Fruit fly (Drosophila melanogaster) whole organism, wandering third instar larva: ENCODE results near the gene CG3823.

Experiments
- Abd-B ChIP-seq: fragments of >200 bp; optimal IDR thresholded peaks from 2 replicates; lab custom pipeline; 2017; ENCODE audit warnings: missing biosample characterization, missing genetic modification characterization
- CG32264 ChIP-seq: fragments of 200-800 bp; sonication (Bioruptor generic); optimal IDR thresholded peaks from 2 replicates; lab custom pipeline; 2016; ENCODE audit warnings: missing biosample characterization, missing genetic modification characterization
- CG9705 ChIP-seq: fragments of 200-800 bp; sonication (Bioruptor generic); optimal IDR thresholded peaks from 2 replicates; lab custom pipeline; 2018; ENCODE audit warnings: missing biosample characterization, mild to moderate bottlenecking, missing genetic modification characterization
- Dfd ChIP-seq: fragments of >200 bp; optimal IDR thresholded peaks from 2 replicates; lab custom pipeline; 2017; ENCODE audit warnings: missing biosample characterization, missing genetic modification characterization
- GATAd ChIP-seq: sonication (Bioruptor generic); optimal IDR thresholded peaks from 2 replicates; lab custom pipeline; 2016; ENCODE audit warnings: missing biosample characterization, missing genetic modification characterization
- HLH106 ChIP-seq: fragments of 200-800 bp; optimal IDR thresholded peaks from 3 replicates; lab custom pipeline; 2019; ENCODE audit warnings: missing biosample characterization, mild to moderate bottlenecking, missing genetic modification characterization, moderate library complexity
- Hnf4 ChIP-seq: fragments of 200-800 bp; sonication (Bioruptor generic); optimal IDR thresholded peaks from 2 replicates; lab custom pipeline; 2016; ENCODE audit warnings: missing biosample characterization, mild to moderate bottlenecking, missing genetic modification characterization
- Hr83 ChIP-seq: fragments of 200-300 bp; sonication (Bioruptor generic); optimal IDR thresholded peaks from 2 replicates; lab custom pipeline; 2016; ENCODE audit warnings: missing biosample characterization, mild to moderate bottlenecking, missing genetic modification characterization, moderate library complexity; ENCODE audit not compliant: poor library complexity, severe bottlenecking
- Jra ChIP-seq: sonication (Bioruptor generic); optimal IDR thresholded peaks from 2 replicates; lab custom pipeline; 2016; ENCODE audit warnings: missing biosample characterization, missing genetic modification characterization
- Mio ChIP-seq: sonication (Bioruptor generic); optimal IDR thresholded peaks from 2 replicates; lab custom pipeline; 2016; ENCODE audit warnings: missing biosample characterization, missing genetic modification characterization
- N ChIP-seq: fragments of >200 bp; optimal IDR thresholded peaks from 2 replicates; lab custom pipeline; 2018; ENCODE audit warnings: missing biosample characterization, missing external identifiers, missing genetic modification characterization
- OdsH ChIP-seq: fragments of 200-800 bp; sonication (Bioruptor generic); optimal IDR thresholded peaks from 2 replicates; lab custom pipeline; 2016; ENCODE audit warnings: missing biosample characterization, mild to moderate bottlenecking, missing genetic modification characterization
- Rel ChIP-seq, 2 experiments: fragments of 200-800 bp; sonication (Bioruptor generic) in 1 of 2; optimal IDR thresholded peaks; 2 replicates in 1 of 2; 3 replicates in 1 of 2; lab custom pipeline; 2016 to 2019; ENCODE audit warnings: mild to moderate bottlenecking in 2 of 2, missing biosample characterization in 2 of 2, missing genetic modification characterization in 2 of 2, moderate library complexity in 1 of 2
- Sp1 ChIP-seq: fragments of 200-800 bp; sonication (Bioruptor generic); optimal IDR thresholded peaks from 3 replicates; lab custom pipeline; 2019; ENCODE audit warnings: missing biosample characterization, mild to moderate bottlenecking, missing genetic modification characterization, moderate library complexity
- Vsx2 ChIP-seq: fragments of 200-300, 225-300 bp; sonication (Bioruptor generic); optimal IDR thresholded peaks from 2 replicates; lab custom pipeline; 2018; ENCODE audit warnings: missing biosample characterization, missing genetic modification characterization; ENCODE audit not compliant: partially characterized antibody
- br ChIP-seq: fragments of 200-800 bp; sonication (Bioruptor generic); optimal IDR thresholded peaks from 2 replicates; lab custom pipeline; 2016; ENCODE audit warnings: missing biosample characterization, missing genetic modification characterization
- dl ChIP-seq, 2 experiments: fragments of 175-275, 200-275 bp in 1 of 2; fragments of 200-275 bp in 1 of 2; sonication (Bioruptor generic); optimal IDR thresholded peaks; lab custom pipeline; 2018; ENCODE audit warnings: mild to moderate bottlenecking in 2 of 2, missing biosample characterization in 2 of 2, missing genetic modification characterization in 2 of 2, moderate library complexity in 2 of 2; ENCODE audit not compliant: partially characterized antibody in 2 of 2, insufficient read depth in 1 of 2
- dmrt93B ChIP-seq: fragments of 200-800 bp; sonication (Bioruptor generic); optimal IDR thresholded peaks from 2 replicates; lab custom pipeline; 2018; ENCODE audit warnings: missing biosample characterization, mild to moderate bottlenecking, missing genetic modification characterization
- dsf ChIP-seq: sonication (Bioruptor generic); optimal IDR thresholded peaks from 2 replicates; lab custom pipeline; 2016; ENCODE audit warnings: missing biosample characterization, missing genetic modification characterization, borderline replicate concordance
- ey ChIP-seq: fragments of 200-800 bp; sonication (Bioruptor generic); optimal IDR thresholded peaks from 2 replicates; lab custom pipeline; 2016; ENCODE audit warnings: missing biosample characterization, missing genetic modification characterization
- foxo ChIP-seq, 2 experiments: fragments of 200-800 bp; sonication (Bioruptor generic); optimal IDR thresholded peaks; 2 replicates in 1 of 2; 3 replicates in 1 of 2; lab custom pipeline; 2016 to 2017; ENCODE audit warnings: missing biosample characterization in 2 of 2, missing genetic modification characterization in 2 of 2
- fru ChIP-seq: fragments of 200-800 bp; sonication (Bioruptor generic); optimal IDR thresholded peaks from 3 replicates; lab custom pipeline; 2016; ENCODE audit warnings: missing biosample characterization, mild to moderate bottlenecking, missing genetic modification characterization
- h ChIP-seq: fragments of 200-800 bp; sonication (Bioruptor generic); optimal IDR thresholded peaks from 3 replicates; lab custom pipeline; 2016; ENCODE audit warnings: missing biosample characterization, mild to moderate bottlenecking, missing genetic modification characterization
- lola ChIP-seq: fragments of >200 bp; optimal IDR thresholded peaks from 2 replicates; lab custom pipeline; 2017; ENCODE audit warnings: missing biosample characterization, missing genetic modification characterization
- pan ChIP-seq: fragments of >200 bp; optimal IDR thresholded peaks from 2 replicates; lab custom pipeline; 2017
- psq ChIP-seq: fragments of 200-800 bp; sonication (Bioruptor generic); optimal IDR thresholded peaks from 3 replicates; lab custom pipeline; 2017; ENCODE audit warnings: missing biosample characterization, mild to moderate bottlenecking, missing genetic modification characterization, moderate library complexity
- rgr ChIP-seq: fragments of 200-800 bp; sonication (Bioruptor generic); optimal IDR thresholded peaks from 3 replicates; lab custom pipeline; 2016; ENCODE audit warnings: missing biosample characterization, mild to moderate bottlenecking, missing genetic modification characterization
- sage ChIP-seq: fragments of 200-800 bp; sonication (Bioruptor generic); optimal IDR thresholded peaks from 2 replicates; lab custom pipeline; 2016; ENCODE audit warnings: missing biosample characterization, mild to moderate bottlenecking, missing genetic modification characterization
- sv ChIP-seq: fragments of 200-800 bp; sonication (Bioruptor generic); optimal IDR thresholded peaks from 3 replicates; lab custom pipeline; 2016; ENCODE audit warnings: missing biosample characterization, missing genetic modification characterization
- usp ChIP-seq: fragments of >200 bp; optimal IDR thresholded peaks from 2 replicates; lab custom pipeline; 2017; ENCODE audit warnings: missing biosample characterization, missing genetic modification characterization
- woc ChIP-seq: sonication (Bioruptor generic); optimal IDR thresholded peaks from 2 replicates; lab custom pipeline; 2016; ENCODE audit warnings: missing biosample characterization, mild to moderate bottlenecking, missing genetic modification characterization

CG3823 gene

dm6 chrX:6346153-6346552, 42.4 kb downstream of the CG3823 start:
- TF ChIP-seq woc (GFP tag; lab: Kevin White, UChicago) = no peak
- TF ChIP-seq fru = no peak
- TF ChIP-seq Vsx2 (GFP tag; lab: Kevin White, UChicago) = no peak
- no peak for TF ChIP-seq Mio (GFP tag; lab: Kevin White, UChicago)
- no peak for TF ChIP-seq pan (lab: Kevin White, UChicago)

dm6 chrX:6346926-6347367, 43.2 kb downstream of the CG3823 start, which contains the start of gene CG3847:
Gene CG3847 (plus strand): TSS chrX:6347103.
- peak; percentile 55 for TF ChIP-seq Hnf4 (GFP tag; lab: Kevin White, UChicago)
- peak; percentile 63 for TF ChIP-seq rgr (GFP tag; lab: Kevin White, UChicago)
- no peak for TF ChIP-seq GATAd (GFP tag; lab: Kevin White, UChicago)
- TF ChIP-seq psq (GFP tag; lab: Kevin White, UChicago) = peak; percentile 68
- no peak for TF ChIP-seq Hr83
- no peak for TF ChIP-seq dmrt93B (GFP tag; lab: Kevin White, UChicago)
- TF ChIP-seq HLH106 (tag; lab: Kevin White, UChicago) = peak; percentile 20
- no peak for TF ChIP-seq Vsx2 (GFP tag; lab: Kevin White, UChicago)
- TF ChIP-seq usp = no peak
- no peak for TF ChIP-seq lola (GFP tag; lab: Kevin White, UChicago)
- TF ChIP-seq CG32264 (GFP tag; lab: Kevin White, UChicago) = no peak
- no peak for TF ChIP-seq sv
- peak; percentile 20 for TF ChIP-seq ey (GFP tag; lab: Kevin White, UChicago)
- peak in 1 of 2 experiments; percentile 23 for TF ChIP-seq dl (GFP tag; optimal IDR thresholded peaks at IDR 0.05; lab: Kevin White, UChicago; ENCODE audit: insufficient read depth in 1 of 2, partially characterized antibody in 2 of 2)
- TF ChIP-seq dsf (GFP tag; lab: Kevin White, UChicago) = peak; percentile 12
- TF ChIP-seq br (GFP tag; lab: Kevin White, UChicago) = peak; percentile 56
- peak; percentile 9 for TF ChIP-seq fru
- peak; percentile 22 for TF ChIP-seq CG9705 (GFP tag; lab: Kevin White, UChicago)
- peak; percentile 39 for TF ChIP-seq OdsH
- no peak for TF ChIP-seq Mio (GFP tag; lab: Kevin White, UChicago)
- TF ChIP-seq foxo (GFP tag; optimal IDR thresholded peaks at IDR 0.05; lab: Kevin White, UChicago) = peak in 1 of 2 experiments; percentile 48
- TF ChIP-seq Abd-B (GFP tag; lab: Kevin White, UChicago) = no peak
- TF ChIP-seq Sp1 = peak; percentile 55
- peak; percentile 39 for TF ChIP-seq h (GFP tag; lab: Kevin White, UChicago)
- TF ChIP-seq N (GFP tag; lab: Kevin White, UChicago) = no peak
- no peak for TF ChIP-seq Dfd (GFP tag; lab: Kevin White, UChicago)
- TF ChIP-seq Rel (GFP tag; optimal IDR thresholded peaks at IDR 0.05; lab: Kevin White, UChicago) = no peak
- peak; percentile 72 for TF ChIP-seq Rel (tag; optimal IDR thresholded peaks at IDR 0.05; lab: Kevin White, UChicago)

dm6 chrX:6349231-6349630, 45.5 kb downstream of the CG3823 start:
- no peak for TF ChIP-seq Rel (GFP tag; optimal IDR thresholded peaks at IDR 0.05; lab: Kevin White, UChicago)
- peak; percentile 92 for TF ChIP-seq Rel (tag; optimal IDR thresholded peaks at IDR 0.05; lab: Kevin White, UChicago)
- TF ChIP-seq Hnf4 (GFP tag; lab: Kevin White, UChicago) = no peak

- TF ChIP-seq rgr (GFP tag; lab: Kevin White, UChicago) = no peak
- no peak for TF ChIP-seq sv
- no peak for TF ChIP-seq dl (GFP tag; optimal IDR thresholded peaks at IDR 0.05; lab: Kevin White, UChicago; ENCODE audit: insufficient read depth in 1 of 2, partially characterized antibody in 2 of 2)
- TF ChIP-seq Mio (GFP tag; lab: Kevin White, UChicago) = no peak
- TF ChIP-seq Jra = no peak
- TF ChIP-seq Dfd (GFP tag; lab: Kevin White, UChicago) = no peak
- no peak for TF ChIP-seq Rel (GFP tag; optimal IDR thresholded peaks at IDR 0.05; lab: Kevin White, UChicago)
- TF ChIP-seq Rel (tag; optimal IDR thresholded peaks at IDR 0.05; lab: Kevin White, UChicago) = no peak
- no peak for TF ChIP-seq OdsH
- no peak for TF ChIP-seq dmrt93B (GFP tag; lab: Kevin White, UChicago)
- no peak for TF ChIP-seq sage (GFP tag; lab: Kevin White, UChicago)
These were observed 46.5 kb downstream of the CG3823 start, which contains the start of the genes ND-B16.6 and kdn for dm6 chrX:6350213-6350679. Gene ND-B16.6 (minus strand): TSS chrX:6350401. Gene kdn (plus strand): TSS chrX:6350629.
